Worm (Caenorhabditis elegans) whole organism, L4 larva: Measurements from ENCODE around the gene fbxa-37.

Source experiments
- daf-8 ChIP-seq: fragments of 200-800 bp; sonication (Bioruptor generic); IDR thresholded peaks from 2 replicates; pipeline ENCODE4 v1.3.6; 2022; ENCODE audit warnings: missing genetic modification characterization, missing compliant biosample characterization
- egl-27 ChIP-seq: sonication (generic microtip); optimal IDR thresholded peaks from 3 replicates; lab custom pipeline; 2017; ENCODE audit warnings: missing biosample characterization, missing genetic modification reagents, missing genetic modification characterization
- lin-38 ChIP-seq: fragments of 200-800 bp; sonication (Bioruptor generic); IDR thresholded peaks from 2 replicates; pipeline ENCODE4 v1.3.6; 2022; ENCODE audit warnings: missing genetic modification reagents, missing genetic modification characterization, missing compliant biosample characterization
- pha-4 ChIP-seq, 2 experiments: fragments of 150-350 bp in 1 of 2; fragments of 200-800 bp in 1 of 2; sonication (Bioruptor generic) in 1 of 2; IDR thresholded peaks in 1 of 2; optimal IDR thresholded peaks in 1 of 2; 2 replicates each; pipeline versions ENCODE4 v1.3.6 to Lab custom; 2014 to 2022; ENCODE audit warnings: missing genetic modification characterization in 2 of 2, missing genetic modification reagents in 2 of 2, missing biosample characterization in 1 of 2, missing compliant biosample characterization in 1 of 2

- TF ChIP-seq lin-38 (GFP tag; lab: Robert Waterston, UW) (no peak), egl-27 (no peak), pha-4 (GFP tag; IDR thresholded peaks at IDR 0.05; lab: Robert Waterston, UW) (no peak), pha-4 (tag; optimal IDR thresholded peaks at IDR 0.05; lab: Kevin White, UChicago) (no peak), daf-8 (no peak)
Observed at ce11 chrIII:1323555-1323954, 38.8 kb downstream of the fbxa-37 start.
